Worm (Caenorhabditis elegans): Measurements from ENCODE around the gene C28H8.7.

- no peak for TF ChIP-seq nhr-237 (tag; optimal IDR thresholded peaks at IDR 0.05)
- TF ChIP-seq aha-1 (tag; optimal IDR thresholded peaks at IDR 0.05), result no peak
- TF ChIP-seq pqm-1 (tag; optimal IDR thresholded peaks at IDR 0.05), result no peak
- TF ChIP-seq nhr-76 (tag; optimal IDR thresholded peaks at IDR 0.05), result no peak
- TF ChIP-seq nhr-20 (tag; optimal IDR thresholded peaks at IDR 0.05), result no peak
- no peak for TF ChIP-seq nhr-12 (tag; optimal IDR thresholded peaks at IDR 0.05)
- no peak for TF ChIP-seq lin-13 (GFP tag; optimal IDR thresholded peaks at IDR 0.05)
- no peak for TF ChIP-seq ceh-82 (tag; optimal IDR thresholded peaks at IDR 0.05)
- TF ChIP-seq unc-62 (GFP tag; optimal IDR thresholded peaks at IDR 0.05), result no peak
- TF ChIP-seq lin-15B (tag; optimal IDR thresholded peaks at IDR 0.05), result no peak
Measured at ce11 chrIII:5915926-5916325, 29.1 kb upstream of the C28H8.7 start.
